Fruit fly (Drosophila melanogaster) whole organism, embryonic: ENCODE measurements around the gene JMJD5.

Experiments
- Atf3 ChIP-seq: fragments of 200-800 bp; sonication (Bioruptor generic); optimal IDR thresholded peaks from 3 replicates; lab custom pipeline; 2016; ENCODE audit warnings: missing biosample characterization, missing genetic modification characterization
- BEAF-32 ChIP-seq: fragments of 200-800 bp; sonication (Bioruptor generic); optimal IDR thresholded peaks from 3 replicates; lab custom pipeline; 2017; ENCODE audit warnings: missing biosample characterization, missing genetic modification characterization, mild to moderate bottlenecking, moderate library complexity, missing genetic modification reagents
- Bgb ChIP-seq: fragments of 200-800 bp; sonication (Bioruptor generic); IDR thresholded peaks from 2 replicates; pipeline ENCODE4 v1.3.6; 2022; ENCODE audit warnings: missing biosample characterization, missing genetic modification characterization; ENCODE audit not compliant: partially characterized antibody
- CG10431 ChIP-seq: fragments of 200-800 bp; sonication (Bioruptor generic); optimal IDR thresholded peaks from 3 replicates; lab custom pipeline; 2018; ENCODE audit warnings: missing biosample characterization, mild to moderate bottlenecking, missing genetic modification characterization
- CG11398 ChIP-seq: fragments of 200-800 bp; sonication (Bioruptor generic); optimal IDR thresholded peaks from 2 replicates; lab custom pipeline; 2016; ENCODE audit warnings: missing biosample characterization, missing genetic modification characterization
- CG12659 ChIP-seq: fragments of 200-800 bp; sonication (Bioruptor generic); optimal IDR thresholded peaks from 3 replicates; lab custom pipeline; 2017; ENCODE audit warnings: mild to moderate bottlenecking, missing biosample characterization, missing genetic modification reagents, missing genetic modification characterization
- CG15514 ChIP-seq: fragments of 200-800 bp; sonication (Bioruptor generic); optimal IDR thresholded peaks from 3 replicates; lab custom pipeline; 2017; ENCODE audit warnings: missing biosample characterization, missing genetic modification characterization, mild to moderate bottlenecking, moderate library complexity, missing genetic modification reagents
- CG15696 ChIP-seq: fragments of 200-800 bp; sonication (Bioruptor generic); optimal IDR thresholded peaks from 2 replicates; lab custom pipeline; 2019; ENCODE audit warnings: missing biosample characterization, mild to moderate bottlenecking, missing genetic modification characterization, moderate library complexity
- CG16779 ChIP-seq: fragments of 200-800 bp; sonication (Bioruptor generic); IDR thresholded peaks from 2 replicates; pipeline ENCODE4 v1.3.6; 2022; ENCODE audit warnings: missing biosample characterization, missing genetic modification characterization
- CG16813 ChIP-seq: fragments of 200-800 bp; sonication (Bioruptor generic); IDR thresholded peaks from 3 replicates; pipeline ENCODE4 v1.3.6; 2022; ENCODE audit warnings: missing biosample characterization, missing genetic modification characterization; ENCODE audit not compliant: partially characterized antibody
- CG17612 ChIP-seq: fragments of 200-800 bp; sonication (Bioruptor generic); IDR thresholded peaks from 2 replicates; pipeline ENCODE4 v1.3.6; 2022; ENCODE audit warnings: missing biosample characterization, missing genetic modification characterization
- CG2129 ChIP-seq: fragments of 200-800 bp; sonication (Bioruptor generic); IDR thresholded peaks from 2 replicates; pipeline ENCODE4 v1.3.6; 2022; ENCODE audit warnings: missing biosample characterization, missing genetic modification characterization; ENCODE audit not compliant: partially characterized antibody
- CG31224 ChIP-seq: fragments of 200-800 bp; sonication (Bioruptor generic); IDR thresholded peaks from 2 replicates; pipeline ENCODE4 v1.3.6; 2022; ENCODE audit warnings: missing biosample characterization, missing genetic modification characterization
- CG31365 ChIP-seq: fragments of 200-800 bp; sonication (Bioruptor generic); optimal IDR thresholded peaks from 2 replicates; lab custom pipeline; 2018; ENCODE audit warnings: missing biosample characterization, mild to moderate bottlenecking, missing genetic modification characterization
- CG3838 ChIP-seq: fragments of 200-800 bp; sonication (Bioruptor generic); optimal IDR thresholded peaks from 3 replicates; lab custom pipeline; 2016; ENCODE audit warnings: missing biosample characterization, missing genetic modification characterization
- CG3995 ChIP-seq: fragments of 200-800 bp; sonication (Bioruptor generic); optimal IDR thresholded peaks from 3 replicates; lab custom pipeline; 2016; ENCODE audit warnings: missing biosample characterization, missing genetic modification characterization
- CG4854 ChIP-seq: fragments of 200-800 bp; sonication (Bioruptor generic); optimal IDR thresholded peaks from 2 replicates; lab custom pipeline; 2016; ENCODE audit warnings: missing biosample characterization, missing genetic modification characterization, inconsistent platforms
- CG6654 ChIP-seq: fragments of 200-800 bp; sonication (Bioruptor generic); optimal IDR thresholded peaks from 2 replicates; lab custom pipeline; 2017; ENCODE audit warnings: missing biosample characterization, mild to moderate bottlenecking, missing genetic modification characterization
- CG7357 ChIP-seq: fragments of 200-800 bp; sonication (Bioruptor generic); IDR thresholded peaks from 3 replicates; pipeline ENCODE4 v1.3.6; 2022; ENCODE audit warnings: missing biosample characterization, missing genetic modification characterization
- CG7786 ChIP-seq: fragments of 200-800 bp; sonication (Bioruptor generic); optimal IDR thresholded peaks from 2 replicates; lab custom pipeline; 2016; ENCODE audit warnings: missing biosample characterization, missing genetic modification characterization
- CG7928 ChIP-seq: fragments of 200-800 bp; sonication (Bioruptor generic); optimal IDR thresholded peaks from 2 replicates; lab custom pipeline; 2017; ENCODE audit warnings: missing biosample characterization, mild to moderate bottlenecking, missing genetic modification characterization
- CG9817 ChIP-seq: fragments of 200-800 bp; sonication (Bioruptor generic); optimal IDR thresholded peaks from 2 replicates; lab custom pipeline; 2018; ENCODE audit warnings: missing biosample characterization, mild to moderate bottlenecking, missing genetic modification characterization, moderate library complexity
- CG9932 ChIP-seq: fragments of 200-800 bp; sonication (Bioruptor generic); IDR thresholded peaks from 2 replicates; pipeline ENCODE4 v1.3.6; 2022; ENCODE audit warnings: missing biosample characterization, missing genetic modification characterization
- D19A ChIP-seq: fragments of 200-800 bp; optimal IDR thresholded peaks from 3 replicates; lab custom pipeline; 2019; ENCODE audit warnings: missing biosample characterization, mild to moderate bottlenecking, missing genetic modification characterization, moderate library complexity
- Dbx ChIP-seq: fragments of 200-800 bp; sonication (Bioruptor generic); IDR thresholded peaks from 3 replicates; pipeline ENCODE4 v1.3.6; 2022; ENCODE audit warnings: missing biosample characterization, missing genetic modification characterization
- Dfd ChIP-seq, 2 experiments: fragments of >200 bp; optimal IDR thresholded peaks; 2 replicates each; lab custom pipeline; 2017; ENCODE audit warnings: missing biosample characterization in 2 of 2, missing genetic modification characterization in 2 of 2
- Dref ChIP-seq: fragments of 200-800 bp; sonication (Bioruptor generic); IDR thresholded peaks from 2 replicates; pipeline ENCODE4 v1.3.6; 2022; ENCODE audit warnings: missing biosample characterization, missing genetic modification characterization
- Hey ChIP-seq: fragments of 200-800 bp; sonication (Bioruptor generic); optimal IDR thresholded peaks from 3 replicates; lab custom pipeline; 2018; ENCODE audit warnings: missing biosample characterization, mild to moderate bottlenecking, missing genetic modification characterization
- HmgZ ChIP-seq: fragments of 200-800 bp; sonication (Bioruptor generic); optimal IDR thresholded peaks from 2 replicates; lab custom pipeline; 2018; ENCODE audit warnings: missing biosample characterization, mild to moderate bottlenecking, missing genetic modification characterization
- Hr3 ChIP-seq: fragments of 200-800 bp; sonication (Bioruptor generic); optimal IDR thresholded peaks from 3 replicates; lab custom pipeline; 2016; ENCODE audit warnings: missing biosample characterization, missing genetic modification characterization
- MESR4 ChIP-seq: fragments of 200-800 bp; sonication (Bioruptor generic); optimal IDR thresholded peaks from 2 replicates; lab custom pipeline; 2018; ENCODE audit warnings: missing biosample characterization, mild to moderate bottlenecking, missing genetic modification characterization, moderate library complexity
- Optix ChIP-seq: fragments of 200-800 bp; sonication (Bioruptor generic); IDR thresholded peaks from 3 replicates; pipeline ENCODE4 v1.3.6; 2022; ENCODE audit warnings: missing biosample characterization, missing genetic modification characterization
- Poxn ChIP-seq: fragments of 200-800 bp; sonication (Bioruptor generic); IDR thresholded peaks from 2 replicates; pipeline ENCODE4 v1.3.6; 2022; ENCODE audit warnings: missing biosample characterization, missing genetic modification characterization
- Sin3A ChIP-seq: fragments of >200 bp; optimal IDR thresholded peaks from 2 replicates; lab custom pipeline; 2018
- Usf ChIP-seq: fragments of 200-800 bp; sonication (Bioruptor generic); optimal IDR thresholded peaks from 2 replicates; lab custom pipeline; 2017; ENCODE audit warnings: missing genotype, missing biosample characterization, missing genetic modification characterization
- aop ChIP-seq: fragments of 200-800 bp; sonication (Bioruptor generic); IDR thresholded peaks from 2 replicates; pipeline ENCODE4 v1.3.6; 2022; ENCODE audit warnings: missing biosample characterization, missing genetic modification characterization
- ara ChIP-seq: fragments of 200-800 bp; sonication (Bioruptor generic); IDR thresholded peaks from 2 replicates; pipeline ENCODE4 v1.3.6; 2022; ENCODE audit warnings: missing biosample characterization, missing genetic modification characterization
- bowl ChIP-seq: fragments of 200-800 bp; sonication (Bioruptor generic); IDR thresholded peaks from 2 replicates; pipeline ENCODE4 v1.3.6; 2022; ENCODE audit warnings: missing biosample characterization, missing genetic modification characterization
- br ChIP-seq: fragments of >200 bp; optimal IDR thresholded peaks from 2 replicates; lab custom pipeline; 2017
- dimm ChIP-seq: fragments of 200-800 bp; sonication (Bioruptor generic); IDR thresholded peaks from 2 replicates; pipeline ENCODE4 v1.3.6; 2022; ENCODE audit warnings: missing biosample characterization, missing genetic modification characterization
- exex ChIP-seq: fragments of 200-800 bp; sonication (Bioruptor generic); optimal IDR thresholded peaks from 4 replicates; lab custom pipeline; 2018; ENCODE audit warnings: missing biosample characterization, mild to moderate bottlenecking, missing genetic modification characterization, moderate library complexity
- gce ChIP-seq: fragments of 200-800 bp; sonication (Bioruptor generic); IDR thresholded peaks from 3 replicates; pipeline ENCODE4 v1.3.6; 2022; ENCODE audit warnings: missing biosample characterization, missing genetic modification characterization
- gro ChIP-seq: fragments of 200-800 bp; sonication (Bioruptor generic); optimal IDR thresholded peaks from 2 replicates; lab custom pipeline; 2016; ENCODE audit warnings: missing biosample characterization, missing genetic modification characterization
- hbn ChIP-seq: fragments of 200-800 bp; sonication (Bioruptor generic); IDR thresholded peaks from 2 replicates; pipeline ENCODE4 v1.3.6; 2022; ENCODE audit warnings: missing biosample characterization, missing genetic modification characterization; ENCODE audit not compliant: partially characterized antibody
- hkb ChIP-seq, 2 experiments: fragments of 200-800 bp in 1 of 2; fragments of >200 bp in 1 of 2; sonication (Bioruptor generic) in 1 of 2; IDR thresholded peaks in 1 of 2; optimal IDR thresholded peaks in 1 of 2; 2 replicates each; pipeline versions ENCODE4 v1.3.6 to Lab custom; 2017 to 2022; ENCODE audit warnings: missing biosample characterization in 1 of 2, missing genetic modification characterization in 1 of 2
- mam ChIP-seq: fragments of 200-800 bp; sonication (Bioruptor generic); optimal IDR thresholded peaks from 3 replicates; lab custom pipeline; 2016; ENCODE audit warnings: missing biosample characterization, missing genetic modification characterization
- odd ChIP-seq: fragments of 200-800 bp; sonication (Bioruptor generic); optimal IDR thresholded peaks from 2 replicates; lab custom pipeline; 2017; ENCODE audit warnings: missing biosample characterization, mild to moderate bottlenecking, missing genetic modification characterization
- sima ChIP-seq: fragments of 200-800 bp; sonication (Bioruptor generic); optimal IDR thresholded peaks from 2 replicates; lab custom pipeline; 2016; ENCODE audit warnings: missing biosample characterization, missing genetic modification characterization
- sr ChIP-seq: fragments of 200-800 bp; sonication (Bioruptor generic); IDR thresholded peaks from 3 replicates; pipeline ENCODE4 v1.3.6; 2022; ENCODE audit warnings: missing biosample characterization, missing genetic modification characterization
- tio ChIP-seq: fragments of 200-800 bp; sonication (Bioruptor generic); optimal IDR thresholded peaks from 2 replicates; lab custom pipeline; 2017; ENCODE audit warnings: missing biosample characterization, missing genetic modification characterization, inconsistent platforms

The JMJD5 gene

dm6 chr3L:837552-838187 is 3.5 kb downstream of the JMJD5 start, which contains the start of the genes CG13901 and CG13887 (continued):
- no peak for TF ChIP-seq Dfd (GFP tag; optimal IDR thresholded peaks at IDR 0.05; lab: Kevin White, UChicago)
- peak; percentile 89 for TF ChIP-seq CG15696 (tag; lab: Kevin White, UChicago)
- peak; percentile 67 for TF ChIP-seq CG17612 (GFP tag; lab: Robert Waterston, UW)
- no peak for TF ChIP-seq Hey (tag; lab: Kevin White, UChicago)
- peak; percentile 59 for TF ChIP-seq exex (tag; lab: Kevin White, UChicago)
- TF ChIP-seq CG7357 (GFP tag; lab: Robert Waterston, UW) = peak; percentile 66; the same call in 2 of the 3 replicates
- TF ChIP-seq Dbx = peak; percentile 88
- peak; percentile 68 for TF ChIP-seq CG7928 (GFP tag; lab: Kevin White, UChicago)
- TF ChIP-seq CG3838 = peak; percentile 63
- no peak for TF ChIP-seq CG2129 (GFP tag; lab: Robert Waterston, UW)
- TF ChIP-seq br (lab: Kevin White, UChicago) = no peak
- TF ChIP-seq CG31224 (GFP tag; lab: Robert Waterston, UW) = peak; percentile 82
- TF ChIP-seq CG16779 (GFP tag; lab: Robert Waterston, UW) = peak; percentile 56; the same call in 1 of the 2 replicates
- TF ChIP-seq CG16813 (GFP tag; lab: Robert Waterston, UW) = 0 out of 3 replicates have a peak, but pooled peaks have one; percentile 32
- no peak for TF ChIP-seq tio
- peak; percentile 59 for TF ChIP-seq CG31365 (tag; lab: Kevin White, UChicago)
- peak; percentile 71; the same call in 2 of the 3 replicates for TF ChIP-seq gce (GFP tag; lab: Robert Waterston, UW)
- peak; percentile 93 for TF ChIP-seq Hr3 (GFP tag; lab: Kevin White, UChicago)
- TF ChIP-seq CG12659 (GFP tag; lab: Kevin White, UChicago) = peak; percentile 96
- peak; percentile 61; the same call in 1 of the 2 replicates for TF ChIP-seq dimm (GFP tag; lab: Robert Waterston, UW)
- TF ChIP-seq CG9817 = peak; percentile 91
- TF ChIP-seq Atf3 (GFP tag; lab: Kevin White, UChicago) = peak; percentile 89
- no peak for TF ChIP-seq hbn
- peak; percentile 78 for TF ChIP-seq Optix
- TF ChIP-seq ara (GFP tag; lab: Robert Waterston, UW) = peak; percentile 78
- no peak for TF ChIP-seq aop
- no peak for TF ChIP-seq odd (GFP tag; lab: Kevin White, UChicago)
- TF ChIP-seq CG10431 = peak; percentile 33
- peak; percentile 96 for TF ChIP-seq mam
- TF ChIP-seq MESR4 (GFP tag; lab: Kevin White, UChicago) = peak; percentile 86
- TF ChIP-seq sima (GFP tag; lab: Kevin White, UChicago) = peak; percentile 7
- TF ChIP-seq CG6654 (GFP tag; lab: Kevin White, UChicago) = peak; percentile 45
- TF ChIP-seq D19A (tag; lab: Kevin White, UChicago) = peak; percentile 80
- TF ChIP-seq CG7786 = peak; percentile 91
- TF ChIP-seq CG15514 (GFP tag; lab: Kevin White, UChicago) = peak; percentile 92
- peak; percentile 75 for TF ChIP-seq CG4854 (GFP tag; lab: Kevin White, UChicago)
- TF ChIP-seq Dref = peak; percentile 40; the same call in 1 of the 2 replicates
- TF ChIP-seq Poxn (GFP tag; lab: Robert Waterston, UW) = peak; percentile 28; the same call in 1 of the 2 replicates
- TF ChIP-seq CG9932 (GFP tag; lab: Robert Waterston, UW) = peak; percentile 95
- TF ChIP-seq CG11398 = peak; percentile 76
- TF ChIP-seq hkb (optimal IDR thresholded peaks at IDR 0.05; lab: Kevin White, UChicago) = peak; percentile 88
- TF ChIP-seq hkb (GFP tag; IDR thresholded peaks at IDR 0.05; lab: Robert Waterston, UW) = peak; percentile 81
- peak; percentile 97 for TF ChIP-seq Sin3A (lab: Kevin White, UChicago)
- TF ChIP-seq bowl (GFP tag; lab: Robert Waterston, UW) = peak; percentile 45; the same call in 1 of the 2 replicates
- TF ChIP-seq HmgZ (tag; lab: Kevin White, UChicago) = peak; percentile 97
- TF ChIP-seq CG3995 (GFP tag; lab: Kevin White, UChicago) = peak; percentile 87
- peak; percentile 59 for TF ChIP-seq BEAF-32
- peak; percentile 95 for TF ChIP-seq gro
- TF ChIP-seq Bgb (GFP tag; lab: Robert Waterston, UW) = no peak
- TF ChIP-seq Usf (GFP tag; lab: Kevin White, UChicago) = peak; percentile 79
- TF ChIP-seq sr (GFP tag; lab: Robert Waterston, UW) = no peak; the same call in 2 of the 3 replicates
